Fruit fly (Drosophila melanogaster): Measurements from ENCODE around the gene Mur18B.

DNA sequence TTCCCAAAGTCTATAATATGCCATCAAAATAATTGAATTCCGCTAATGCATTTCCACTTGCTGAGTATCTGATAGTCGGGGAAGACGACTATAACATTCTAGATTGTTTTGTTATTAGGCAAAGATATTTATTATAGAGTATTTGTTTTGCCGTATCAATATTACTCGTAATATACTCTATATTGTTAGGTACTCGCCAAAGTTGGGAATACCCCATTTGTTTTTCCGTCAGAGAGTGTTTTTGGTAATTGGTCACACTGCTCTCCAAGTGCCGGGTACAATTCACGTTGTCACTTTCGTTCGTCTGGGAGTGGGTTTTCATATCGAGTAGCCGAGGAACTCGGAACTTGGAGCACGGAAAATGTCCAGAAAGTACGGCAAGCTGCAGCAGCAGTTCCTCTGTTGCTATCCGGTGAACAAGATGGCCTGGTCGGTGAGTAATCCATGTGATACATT is 30.4 kb downstream of the Mur18B start, which contains the start of gene CG7889:
- TF ChIP-seq Mio (GFP tag; optimal IDR thresholded peaks at IDR 0.05), result no peak
- TF ChIP-seq Hr78 (GFP tag; optimal IDR thresholded peaks at IDR 0.05), result no peak
- TF ChIP-seq tai (GFP tag; optimal IDR thresholded peaks at IDR 0.05), result no peak
- TF ChIP-seq CrebA (GFP tag; optimal IDR thresholded peaks at IDR 0.05; ENCODE audit: borderline replicate concordance), result no peak
- TF ChIP-seq pan (optimal IDR thresholded peaks at IDR 0.05), result no peak
- no peak for TF ChIP-seq Jra (GFP tag; optimal IDR thresholded peaks at IDR 0.05)
- TF ChIP-seq fru (GFP tag; optimal IDR thresholded peaks at IDR 0.05), result peak; percentile 13
- TF ChIP-seq h (GFP tag; optimal IDR thresholded peaks at IDR 0.05), result peak; percentile 44
- no peak for TF ChIP-seq Abd-B (GFP tag; optimal IDR thresholded peaks at IDR 0.05)

Measured in whole organism, wandering third instar larva.